Worm (Caenorhabditis elegans): ENCODE measurements around the gene C27A7.5.

C27A7.5 gene

ce11 chrV:12159975-12160374 lies 2.1 kb downstream of the C27A7.5 start:
- TF ChIP-seq hmg-4 (GFP tag; optimal IDR thresholded peaks at IDR 0.05), result no peak
- TF ChIP-seq tbx-11 (GFP tag; IDR thresholded peaks at IDR 0.05), result no peak
- no peak for TF ChIP-seq ceh-13 (GFP tag; optimal IDR thresholded peaks at IDR 0.05)
- TF ChIP-seq ama-1 (optimal IDR thresholded peaks at IDR 0.05), result no peak
- no peak for TF ChIP-seq F13C5.2 (tag; optimal IDR thresholded peaks at IDR 0.05)
- TF ChIP-seq sea-1 (GFP tag; conservative IDR thresholded peaks at IDR 0.05), result no peak
- no peak for TF ChIP-seq aly-1 (tag; optimal IDR thresholded peaks at IDR 0.05)
- TF ChIP-seq scrt-1 (GFP tag; IDR thresholded peaks at IDR 0.05), result no peak
- TF ChIP-seq hmbx-1 (tag; optimal IDR thresholded peaks at IDR 0.05), result no peak
- TF ChIP-seq tbx-37 (GFP tag; conservative IDR thresholded peaks at IDR 0.05), result no peak
- TF ChIP-seq ets-7 (tag; optimal IDR thresholded peaks at IDR 0.05), result no peak
- TF ChIP-seq pes-1 (GFP tag; IDR thresholded peaks at IDR 0.05), result no peak
- no peak for TF ChIP-seq hnd-1 (tag; optimal IDR thresholded peaks at IDR 0.05)
- no peak for TF ChIP-seq tra-4 (tag; optimal IDR thresholded peaks at IDR 0.05)
- no peak for TF ChIP-seq ceh-36 (tag; optimal IDR thresholded peaks at IDR 0.05)
- TF ChIP-seq flt-1 (GFP tag; IDR thresholded peaks at IDR 0.05), result no peak

DNA sequence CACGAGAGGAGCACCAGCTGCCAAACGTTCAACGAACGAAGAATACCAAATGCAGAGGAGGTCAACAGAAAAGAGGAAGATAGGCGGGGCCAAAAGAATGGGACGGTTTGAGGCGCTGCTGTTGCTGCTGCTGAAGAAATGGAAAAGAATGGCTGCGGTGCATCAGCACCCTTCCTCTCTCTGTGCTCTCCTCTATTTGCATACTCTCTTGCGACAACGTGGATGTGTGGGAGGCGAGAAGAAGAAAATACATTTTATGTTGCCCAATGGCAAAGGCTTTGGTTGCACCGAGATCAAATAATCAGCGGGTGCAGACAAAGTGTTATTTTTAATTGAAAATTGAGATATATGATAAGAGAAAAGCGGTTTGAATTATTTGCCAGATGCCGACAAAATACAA lies 3.7 kb downstream of the C27A7.5 start:
- TF ChIP-seq B0310.2 (tag; optimal IDR thresholded peaks at IDR 0.05) (no peak), flt-1 (GFP tag; IDR thresholded peaks at IDR 0.05) (no peak), ama-1 (optimal IDR thresholded peaks at IDR 0.05) (no peak), ceh-13 (GFP tag; optimal IDR thresholded peaks at IDR 0.05) (no peak)

DNA sequence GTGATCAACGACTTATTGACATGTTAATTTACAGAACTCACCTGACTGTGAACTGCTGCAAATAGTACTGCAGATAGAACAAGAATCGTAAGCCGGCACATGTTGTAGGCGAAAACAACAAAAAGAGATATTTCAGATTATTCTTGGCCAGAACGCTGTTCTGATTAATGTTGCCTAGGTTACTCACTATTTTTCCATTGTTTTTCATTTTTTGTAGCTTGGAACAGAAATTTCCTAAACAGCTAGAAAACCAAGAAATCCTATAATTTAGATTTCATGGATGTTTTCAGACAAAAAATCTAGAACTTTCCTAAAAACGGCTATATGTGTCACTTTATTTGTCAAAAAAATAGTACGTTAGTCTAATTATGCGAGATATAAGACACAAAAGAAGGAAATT lies 7.6 kb downstream of the C27A7.5 start, which contains the start of gene C27A7.9:
Gene C27A7.9, minus strand, starts transcription at position 101 of the 400 bp plus-strand sequence.
- TF ChIP-seq tra-4 (tag; optimal IDR thresholded peaks at IDR 0.05) (no peak), sea-1 (GFP tag; conservative IDR thresholded peaks at IDR 0.05) (no peak), B0310.2 (tag; optimal IDR thresholded peaks at IDR 0.05) (no peak), scrt-1 (GFP tag; IDR thresholded peaks at IDR 0.05) (no peak), hmg-4 (GFP tag; optimal IDR thresholded peaks at IDR 0.05) (no peak), flt-1 (GFP tag; IDR thresholded peaks at IDR 0.05) (no peak), ceh-36 (tag; optimal IDR thresholded peaks at IDR 0.05) (no peak), tbx-37 (GFP tag; conservative IDR thresholded peaks at IDR 0.05) (no peak), aly-1 (tag; optimal IDR thresholded peaks at IDR 0.05) (no peak), ama-1 (optimal IDR thresholded peaks at IDR 0.05) (no peak), tbx-11 (GFP tag; IDR thresholded peaks at IDR 0.05) (no peak), pes-1 (GFP tag; IDR thresholded peaks at IDR 0.05) (no peak), hmbx-1 (tag; optimal IDR thresholded peaks at IDR 0.05) (no peak), hnd-1 (tag; optimal IDR thresholded peaks at IDR 0.05) (no peak), F13C5.2 (tag; optimal IDR thresholded peaks at IDR 0.05) (no peak), ceh-13 (GFP tag; optimal IDR thresholded peaks at IDR 0.05) (no peak), ets-7 (tag; optimal IDR thresholded peaks at IDR 0.05) (no peak)

ce11 chrV:12153784-12154183 lies 8.3 kb downstream of the C27A7.5 start:
- no peak for TF ChIP-seq tbx-37 (GFP tag; conservative IDR thresholded peaks at IDR 0.05)
- TF ChIP-seq sea-1 (GFP tag; conservative IDR thresholded peaks at IDR 0.05), result no peak
- no peak for TF ChIP-seq ama-1 (optimal IDR thresholded peaks at IDR 0.05)
- no peak for TF ChIP-seq B0310.2 (tag; optimal IDR thresholded peaks at IDR 0.05)
- TF ChIP-seq tbx-11 (GFP tag; IDR thresholded peaks at IDR 0.05), result no peak
- no peak for TF ChIP-seq hnd-1 (tag; optimal IDR thresholded peaks at IDR 0.05)
- TF ChIP-seq F13C5.2 (tag; optimal IDR thresholded peaks at IDR 0.05), result no peak
- no peak for TF ChIP-seq pes-1 (GFP tag; IDR thresholded peaks at IDR 0.05)
- TF ChIP-seq hmg-4 (GFP tag; optimal IDR thresholded peaks at IDR 0.05), result no peak
- TF ChIP-seq ceh-36 (tag; optimal IDR thresholded peaks at IDR 0.05), result no peak
- TF ChIP-seq hmbx-1 (tag; optimal IDR thresholded peaks at IDR 0.05), result no peak
- TF ChIP-seq ets-7 (tag; optimal IDR thresholded peaks at IDR 0.05), result no peak
- no peak for TF ChIP-seq scrt-1 (GFP tag; IDR thresholded peaks at IDR 0.05)
- TF ChIP-seq tra-4 (tag; optimal IDR thresholded peaks at IDR 0.05), result no peak
- no peak for TF ChIP-seq flt-1 (GFP tag; IDR thresholded peaks at IDR 0.05)
- no peak for TF ChIP-seq aly-1 (tag; optimal IDR thresholded peaks at IDR 0.05)

- TF ChIP-seq aly-1 (tag; optimal IDR thresholded peaks at IDR 0.05), result no peak
- no peak for TF ChIP-seq ceh-36 (tag; optimal IDR thresholded peaks at IDR 0.05)
- TF ChIP-seq pes-1 (GFP tag; IDR thresholded peaks at IDR 0.05), result no peak
- TF ChIP-seq sea-1 (GFP tag; conservative IDR thresholded peaks at IDR 0.05), result no peak
- TF ChIP-seq hmg-4 (GFP tag; optimal IDR thresholded peaks at IDR 0.05), result no peak
Observed at ce11 chrV:12152857-12153256, 9.3 kb downstream of the C27A7.5 start, which contains the start of gene C27A7.8. Gene C27A7.8, plus strand, starts transcription at chrV:12153157.

ce11 chrV:12150607-12151006 lies 11.5 kb downstream of the C27A7.5 start, which contains the start of gene che-11:
Gene che-11, minus strand, starts transcription at chrV:12150707.
- TF ChIP-seq tra-4 (tag; optimal IDR thresholded peaks at IDR 0.05), result no peak
- no peak for TF ChIP-seq F13C5.2 (tag; optimal IDR thresholded peaks at IDR 0.05)
- no peak for TF ChIP-seq tbx-11 (GFP tag; IDR thresholded peaks at IDR 0.05)
- no peak for TF ChIP-seq hnd-1 (tag; optimal IDR thresholded peaks at IDR 0.05)
- no peak for TF ChIP-seq hmbx-1 (tag; optimal IDR thresholded peaks at IDR 0.05)
- TF ChIP-seq scrt-1 (GFP tag; IDR thresholded peaks at IDR 0.05), result no peak
- no peak for TF ChIP-seq ceh-36 (tag; optimal IDR thresholded peaks at IDR 0.05)
- TF ChIP-seq flt-1 (GFP tag; IDR thresholded peaks at IDR 0.05), result no peak
- no peak for TF ChIP-seq ceh-13 (GFP tag; optimal IDR thresholded peaks at IDR 0.05)
- TF ChIP-seq tbx-37 (GFP tag; conservative IDR thresholded peaks at IDR 0.05), result no peak
- no peak for TF ChIP-seq hmg-4 (GFP tag; optimal IDR thresholded peaks at IDR 0.05)
- TF ChIP-seq sea-1 (GFP tag; conservative IDR thresholded peaks at IDR 0.05), result no peak
- TF ChIP-seq B0310.2 (tag; optimal IDR thresholded peaks at IDR 0.05), result no peak
- no peak for TF ChIP-seq aly-1 (tag; optimal IDR thresholded peaks at IDR 0.05)
- TF ChIP-seq ets-7 (tag; optimal IDR thresholded peaks at IDR 0.05), result no peak
- TF ChIP-seq ama-1 (optimal IDR thresholded peaks at IDR 0.05), result no peak

DNA sequence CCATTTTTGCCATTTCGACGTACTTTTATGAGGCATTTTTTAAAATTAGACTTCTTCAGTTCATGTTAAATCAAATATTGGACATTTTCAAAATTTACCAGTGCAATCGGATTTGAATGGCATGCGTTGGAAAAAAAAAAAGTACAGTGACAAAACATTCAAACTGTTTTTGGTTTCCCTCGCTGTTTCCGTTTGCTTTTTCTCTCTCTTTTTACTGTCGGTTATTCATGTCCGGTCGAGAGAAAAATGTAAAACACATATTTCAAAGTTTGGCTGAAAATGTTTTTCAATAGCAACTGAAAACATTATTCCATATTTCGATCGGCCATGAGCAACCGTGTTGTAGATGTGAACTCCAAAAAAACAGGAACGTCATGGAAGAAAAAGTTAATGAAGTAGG lies 21.5 kb downstream of the C27A7.5 start, which contains the start of gene C27A7.3:
Gene C27A7.3, plus strand, starts transcription at position 301 of the 400 bp plus-strand sequence.
- TF ChIP-seq pes-1 (GFP tag; IDR thresholded peaks at IDR 0.05) (no peak), tbx-37 (GFP tag; conservative IDR thresholded peaks at IDR 0.05) (no peak), sea-1 (GFP tag; conservative IDR thresholded peaks at IDR 0.05) (no peak), ceh-13 (GFP tag; optimal IDR thresholded peaks at IDR 0.05) (no peak), flt-1 (GFP tag; IDR thresholded peaks at IDR 0.05) (no peak), B0310.2 (tag; optimal IDR thresholded peaks at IDR 0.05) (no peak), ets-7 (tag; optimal IDR thresholded peaks at IDR 0.05) (no peak), F13C5.2 (tag; optimal IDR thresholded peaks at IDR 0.05) (no peak), ama-1 (optimal IDR thresholded peaks at IDR 0.05) (no peak), hnd-1 (tag; optimal IDR thresholded peaks at IDR 0.05) (no peak), scrt-1 (GFP tag; IDR thresholded peaks at IDR 0.05) (no peak), hmg-4 (GFP tag; optimal IDR thresholded peaks at IDR 0.05) (no peak), ceh-36 (tag; optimal IDR thresholded peaks at IDR 0.05) (no peak), hmbx-1 (tag; optimal IDR thresholded peaks at IDR 0.05) (no peak)
